Fruit fly (Drosophila melanogaster) whole organism, embryonic: ENCODE results near the gene CG31161.

Experiments used
- Abd-B ChIP-seq: fragments of 200-800 bp; sonication (Bioruptor generic); optimal IDR thresholded peaks from 2 replicates; lab custom pipeline; 2018; ENCODE audit warnings: missing biosample characterization, mild to moderate bottlenecking, missing genetic modification characterization, moderate library complexity
- Atf-2 ChIP-seq: fragments of 200-800 bp; sonication (Bioruptor generic); optimal IDR thresholded peaks from 2 replicates; lab custom pipeline; 2016; ENCODE audit warnings: missing biosample characterization, missing genetic modification characterization
- B-H1 ChIP-seq: fragments of 200-800 bp; sonication (Bioruptor generic); IDR thresholded peaks from 3 replicates; pipeline ENCODE4 v1.3.6; 2022; ENCODE audit warnings: missing biosample characterization, missing genetic modification characterization
- Bdp1 ChIP-seq: fragments of 200-800 bp; sonication (Bioruptor generic); optimal IDR thresholded peaks from 3 replicates; lab custom pipeline; 2016; ENCODE audit warnings: missing biosample characterization, missing genetic modification characterization
- CG10147 ChIP-seq: fragments of 200-800 bp; sonication (Bioruptor generic); optimal IDR thresholded peaks from 2 replicates; lab custom pipeline; 2019; ENCODE audit warnings: missing biosample characterization, mild to moderate bottlenecking, missing genetic modification characterization, moderate library complexity
- CG10543 ChIP-seq: fragments of 200-800 bp; sonication (Bioruptor generic); optimal IDR thresholded peaks from 3 replicates; lab custom pipeline; 2017; ENCODE audit warnings: missing biosample characterization, mild to moderate bottlenecking, missing genetic modification characterization, moderate library complexity
- CG11085 ChIP-seq: fragments of 200-800 bp; sonication (Bioruptor generic); IDR thresholded peaks from 2 replicates; pipeline ENCODE4 v1.3.6; 2022; ENCODE audit warnings: missing biosample characterization, missing genetic modification characterization
- CG12236 ChIP-seq: fragments of 200-800 bp; sonication (Bioruptor generic); optimal IDR thresholded peaks from 2 replicates; lab custom pipeline; 2016; ENCODE audit warnings: missing biosample characterization, missing genetic modification characterization
- CG12744 ChIP-seq: fragments of 200-800 bp; sonication (Bioruptor generic); optimal IDR thresholded peaks from 2 replicates; lab custom pipeline; 2016; ENCODE audit warnings: missing biosample characterization, missing genetic modification characterization
- CG13296 ChIP-seq: fragments of 200-800 bp; sonication (Bioruptor generic); optimal IDR thresholded peaks from 3 replicates; lab custom pipeline; 2018; ENCODE audit warnings: missing biosample characterization, mild to moderate bottlenecking, missing genetic modification characterization
- CG15601 ChIP-seq: fragments of 200-800 bp; sonication (Bioruptor generic); optimal IDR thresholded peaks from 3 replicates; lab custom pipeline; 2019; ENCODE audit warnings: missing biosample characterization, mild to moderate bottlenecking, missing genetic modification characterization, moderate library complexity
- CG16863 ChIP-seq: fragments of 200-800 bp; sonication (Bioruptor generic); optimal IDR thresholded peaks from 3 replicates; lab custom pipeline; 2016; ENCODE audit warnings: missing biosample characterization, missing genetic modification characterization
- CG17359 ChIP-seq: fragments of 200-800 bp; sonication (Bioruptor generic); optimal IDR thresholded peaks from 3 replicates; lab custom pipeline; 2018; ENCODE audit warnings: missing biosample characterization, mild to moderate bottlenecking, missing genetic modification characterization, moderate library complexity
- CG18476 ChIP-seq: fragments of 200-800 bp; sonication (Bioruptor generic); optimal IDR thresholded peaks from 2 replicates; lab custom pipeline; 2016; ENCODE audit warnings: missing biosample characterization, mild to moderate bottlenecking, missing genetic modification characterization
- CG30403 ChIP-seq: fragments of 200-800 bp; sonication (Bioruptor generic); optimal IDR thresholded peaks from 3 replicates; lab custom pipeline; 2016; ENCODE audit warnings: missing biosample characterization, missing genetic modification characterization
- CG31365 ChIP-seq: fragments of 200-800 bp; sonication (Bioruptor generic); optimal IDR thresholded peaks from 2 replicates; lab custom pipeline; 2018; ENCODE audit warnings: missing biosample characterization, mild to moderate bottlenecking, missing genetic modification characterization
- CG3407 ChIP-seq: fragments of 200-800 bp; sonication (Bioruptor generic); optimal IDR thresholded peaks from 2 replicates; lab custom pipeline; 2018; ENCODE audit warnings: missing biosample characterization, mild to moderate bottlenecking, missing genetic modification characterization
- CG3847 ChIP-seq: fragments of 200-800 bp; sonication (Bioruptor generic); IDR thresholded peaks from 2 replicates; pipeline ENCODE4 v1.3.6; 2022; ENCODE audit warnings: missing biosample characterization, missing genetic modification characterization
- CG43689 ChIP-seq: fragments of 200-800 bp; sonication (Bioruptor generic); IDR thresholded peaks from 2 replicates; pipeline ENCODE4 v1.3.6; 2022; ENCODE audit warnings: missing biosample characterization, missing genetic modification characterization
- CG4617 ChIP-seq: fragments of 200-800 bp; sonication (Bioruptor generic); optimal IDR thresholded peaks from 3 replicates; lab custom pipeline; 2016; ENCODE audit warnings: missing biosample characterization, missing genetic modification characterization, borderline replicate concordance
- CG5245 ChIP-seq: fragments of 200-800 bp; sonication (Bioruptor generic); optimal IDR thresholded peaks from 3 replicates; lab custom pipeline; 2016; ENCODE audit warnings: missing biosample characterization, missing genetic modification characterization
- CG5953 ChIP-seq: fragments of 200-800 bp; sonication (Bioruptor generic); IDR thresholded peaks from 2 replicates; pipeline ENCODE4 v1.3.6; 2022; ENCODE audit warnings: missing biosample characterization, missing genetic modification characterization
- CG8478 ChIP-seq: fragments of >200 bp; optimal IDR thresholded peaks from 2 replicates; lab custom pipeline; 2018
- Ets97D ChIP-seq: fragments of 200-800 bp; sonication (Bioruptor generic); optimal IDR thresholded peaks from 3 replicates; lab custom pipeline; 2016; ENCODE audit warnings: missing biosample characterization, missing genetic modification characterization
- Fer3 ChIP-seq: fragments of 200-800 bp; sonication (Bioruptor generic); optimal IDR thresholded peaks from 2 replicates; lab custom pipeline; 2018; ENCODE audit warnings: missing biosample characterization, mild to moderate bottlenecking, missing genetic modification characterization, moderate library complexity
- GATAe ChIP-seq: fragments of 200-800 bp; sonication (Bioruptor generic); conservative IDR thresholded peaks from 2 replicates; pipeline ENCODE4 v1.3.6; 2022; ENCODE audit warnings: missing biosample characterization, missing genetic modification characterization
- Gsc ChIP-seq: fragments of 200-800 bp; sonication (Bioruptor generic); IDR thresholded peaks from 2 replicates; pipeline ENCODE4 v1.3.6; 2022; ENCODE audit warnings: missing biosample characterization, missing genetic modification characterization
- HLH4C ChIP-seq: fragments of 200-800 bp; sonication (Bioruptor generic); IDR thresholded peaks from 3 replicates; pipeline ENCODE4 v1.3.6; 2022; ENCODE audit warnings: missing biosample characterization, missing genetic modification characterization; ENCODE audit not compliant: partially characterized antibody
- Hr39 ChIP-seq: fragments of >200 bp; optimal IDR thresholded peaks from 2 replicates; lab custom pipeline; 2017
- MTF-1 ChIP-seq: fragments of 200-800 bp; sonication (Bioruptor generic); optimal IDR thresholded peaks from 2 replicates; lab custom pipeline; 2018; ENCODE audit warnings: missing biosample characterization, mild to moderate bottlenecking, missing genetic modification characterization, borderline replicate concordance
- Mad ChIP-seq: fragments of 200-800 bp; sonication (Bioruptor generic); optimal IDR thresholded peaks from 2 replicates; lab custom pipeline; 2016; ENCODE audit warnings: missing biosample characterization, missing genetic modification characterization
- Mes4 ChIP-seq: fragments of 200-800 bp; sonication (Bioruptor generic); optimal IDR thresholded peaks from 2 replicates; lab custom pipeline; 2016; ENCODE audit warnings: missing biosample characterization, missing genetic modification characterization
- Nf-YB ChIP-seq: fragments of 200-800 bp; sonication (Bioruptor generic); optimal IDR thresholded peaks from 3 replicates; lab custom pipeline; 2019; ENCODE audit warnings: missing biosample characterization, mild to moderate bottlenecking, missing genetic modification characterization, moderate library complexity
- Opbp ChIP-seq: fragments of 200-800 bp; sonication (Bioruptor generic); IDR thresholded peaks from 3 replicates; pipeline ENCODE4 v1.3.6; 2022; ENCODE audit warnings: missing biosample characterization, missing genetic modification characterization; ENCODE audit not compliant: partially characterized antibody
- Poxn ChIP-seq: fragments of 200-800 bp; sonication (Bioruptor generic); IDR thresholded peaks from 2 replicates; pipeline ENCODE4 v1.3.6; 2022; ENCODE audit warnings: missing biosample characterization, missing genetic modification characterization
- Sin3A ChIP-seq: fragments of >200 bp; optimal IDR thresholded peaks from 2 replicates; lab custom pipeline; 2018
- chif ChIP-seq, 2 experiments: fragments of 200-800 bp; sonication (Bioruptor generic); optimal IDR thresholded peaks; 3 replicates each; lab custom pipeline; 2016; ENCODE audit warnings: missing biosample characterization in 2 of 2, missing genetic modification characterization in 2 of 2
- chinmo ChIP-seq: fragments of 200-800 bp; sonication (Bioruptor generic); IDR thresholded peaks from 4 replicates; pipeline ENCODE4 v1.3.6; 2022; ENCODE audit warnings: missing biosample characterization, missing genetic modification characterization; ENCODE audit not compliant: partially characterized antibody
- dimm ChIP-seq: fragments of 200-800 bp; sonication (Bioruptor generic); IDR thresholded peaks from 2 replicates; pipeline ENCODE4 v1.3.6; 2022; ENCODE audit warnings: missing biosample characterization, missing genetic modification characterization
- dysf ChIP-seq: fragments of 200-800 bp; sonication (Bioruptor generic); IDR thresholded peaks from 3 replicates; pipeline ENCODE4 v1.3.6; 2022; ENCODE audit warnings: missing biosample characterization, missing genetic modification characterization
- fd3F ChIP-seq: fragments of 200-800 bp; sonication (Bioruptor generic); optimal IDR thresholded peaks from 2 replicates; lab custom pipeline; 2018; ENCODE audit warnings: missing biosample characterization, mild to moderate bottlenecking, missing genetic modification characterization, moderate library complexity
- her ChIP-seq: fragments of 200-800 bp; sonication (Bioruptor generic); optimal IDR thresholded peaks from 2 replicates; lab custom pipeline; 2016; ENCODE audit warnings: missing biosample characterization, missing genetic modification characterization
- inv ChIP-seq: fragments of 200-800 bp; sonication (Bioruptor generic); IDR thresholded peaks from 2 replicates; pipeline ENCODE4 v1.3.6; 2022; ENCODE audit warnings: missing biosample characterization, missing genetic modification characterization; ENCODE audit not compliant: partially characterized antibody
- pho ChIP-seq: fragments of 200-800 bp; sonication (Bioruptor generic); optimal IDR thresholded peaks from 2 replicates; lab custom pipeline; 2016; ENCODE audit warnings: missing biosample characterization, missing genetic modification characterization
- pnt ChIP-seq: fragments of 200-800 bp; sonication (Bioruptor generic); optimal IDR thresholded peaks from 3 replicates; lab custom pipeline; 2016; ENCODE audit warnings: missing biosample characterization, missing genetic modification characterization
- rib ChIP-seq: fragments of 200-800 bp; sonication (Bioruptor generic); IDR thresholded peaks from 2 replicates; pipeline ENCODE4 v1.3.6; 2022; ENCODE audit warnings: missing biosample characterization, missing genetic modification characterization
- ro ChIP-seq: fragments of 200-800 bp; sonication (Bioruptor generic); IDR thresholded peaks from 2 replicates; pipeline ENCODE4 v1.3.6; 2022; ENCODE audit warnings: missing biosample characterization, missing genetic modification characterization
- ssp ChIP-seq: fragments of 200-800 bp; sonication (Bioruptor generic); IDR thresholded peaks from 2 replicates; pipeline ENCODE4 v1.3.6; 2022; ENCODE audit warnings: missing biosample characterization, missing genetic modification characterization
- stc ChIP-seq: fragments of 200-800 bp; sonication (Bioruptor generic); IDR thresholded peaks from 2 replicates; pipeline ENCODE4 v1.3.6; 2022; ENCODE audit warnings: missing biosample characterization, missing genetic modification characterization
- vfl ChIP-seq: fragments of 200-800 bp; sonication (Bioruptor generic); optimal IDR thresholded peaks from 2 replicates; lab custom pipeline; 2016; ENCODE audit warnings: missing biosample characterization, missing genetic modification characterization
- zf30C ChIP-seq: fragments of 200-800 bp; sonication (Bioruptor generic); optimal IDR thresholded peaks from 3 replicates; lab custom pipeline; 2018; ENCODE audit warnings: missing biosample characterization, mild to moderate bottlenecking, missing genetic modification characterization

The CG31161 gene

DNA sequence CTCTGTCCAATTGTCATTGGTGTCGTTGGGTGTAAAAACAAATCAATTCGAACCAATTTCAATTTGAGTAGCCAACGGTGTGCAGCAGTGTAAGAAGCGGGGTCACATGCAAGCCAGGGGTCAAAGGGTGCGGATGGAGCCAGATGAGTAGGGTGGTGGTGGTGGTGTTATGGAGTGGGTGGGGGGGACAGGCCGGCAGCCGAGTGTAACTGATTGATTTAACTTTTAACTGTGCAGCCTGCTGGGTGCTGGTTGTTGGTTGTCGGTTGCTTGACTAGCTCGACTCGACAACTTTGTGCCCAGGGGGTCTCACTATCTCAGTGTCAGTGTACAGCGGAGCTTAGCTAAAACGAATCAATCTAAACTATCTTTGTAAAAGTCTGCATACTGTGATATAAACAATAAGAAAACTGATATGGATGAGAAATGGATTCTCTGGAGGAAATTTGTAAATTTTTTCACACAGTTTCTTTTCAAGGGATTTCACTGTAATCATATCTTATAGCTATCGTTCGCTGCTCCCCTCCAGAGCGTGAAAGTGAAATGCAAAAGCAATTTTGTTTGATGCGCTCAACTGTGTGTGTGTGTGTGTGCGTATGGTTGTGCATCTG, 18.9 kb upstream of the CG31161 start (continued):
- TF ChIP-seq Opbp (GFP tag; lab: Robert Waterston, UW) (no peak), inv (GFP tag; lab: Robert Waterston, UW) (no peak), fd3F (peak; percentile 34), ssp (GFP tag; lab: Robert Waterston, UW) (peak; percentile 74), pho (GFP tag; lab: Kevin White, UChicago) (no peak), Atf-2 (GFP tag; lab: Kevin White, UChicago) (peak; percentile 61), Poxn (no peak), CG5245 (GFP tag; lab: Kevin White, UChicago) (peak; percentile 76), vfl (no peak), CG17359 (tag; lab: Kevin White, UChicago) (no peak), stc (peak; percentile 82), Nf-YB (GFP tag; lab: Kevin White, UChicago) (no peak), CG10543 (no peak), Hr39 (lab: Kevin White, UChicago) (no peak), Mes4 (GFP tag; lab: Kevin White, UChicago) (peak; percentile 54), CG11085 (no peak), rib (no peak), Gsc (peak; percentile 65), CG43689 (0 out of 2 replicates have a peak, but pooled peaks have one; percentile 30), ro (GFP tag; lab: Robert Waterston, UW) (peak; percentile 31; the same call in 1 of the 2 replicates), CG12236 (GFP tag; lab: Kevin White, UChicago) (peak; percentile 23), pnt (GFP tag; lab: Kevin White, UChicago) (peak; percentile 68), CG4617 (GFP tag; lab: Kevin White, UChicago) (no peak), her (GFP tag; lab: Kevin White, UChicago) (peak; percentile 55), Abd-B (GFP tag; lab: Kevin White, UChicago) (no peak), CG5953 (peak; percentile 87), Ets97D (GFP tag; lab: Kevin White, UChicago) (peak; percentile 13), CG12744 (no peak), B-H1 (GFP tag; lab: Robert Waterston, UW) (peak; percentile 78), CG15601 (tag; lab: Kevin White, UChicago) (no peak), chif (GFP tag; optimal IDR thresholded peaks at IDR 0.05; lab: Kevin White, UChicago) (peak; percentile 56 to 76), MTF-1 (GFP tag; lab: Kevin White, UChicago) (peak; percentile 45), CG3847 (peak; percentile 59), CG18476 (peak; percentile 26), CG8478 (no peak), CG10147 (GFP tag; lab: Kevin White, UChicago) (no peak), Sin3A (no peak), Bdp1 (peak; percentile 13), GATAe (no peak), zf30C (GFP tag; lab: Kevin White, UChicago) (no peak), dimm (peak; percentile 60; the same call in 1 of the 2 replicates), CG31365 (tag; lab: Kevin White, UChicago) (peak; percentile 10), CG30403 (GFP tag; lab: Kevin White, UChicago) (peak; percentile 73), Mad (GFP tag; lab: Kevin White, UChicago) (no peak), Fer3 (tag; lab: Kevin White, UChicago) (no peak), CG3407 (GFP tag; lab: Kevin White, UChicago) (peak; percentile 70), CG16863 (GFP tag; lab: Kevin White, UChicago) (peak; percentile 70), chinmo (no peak), CG13296 (no peak), HLH4C (no peak), dysf (GFP tag; lab: Robert Waterston, UW) (peak; percentile 81)
